Fruit fly (Drosophila melanogaster) Kc167 (cell line): Measurements from ENCODE around the gene Hs3st-B.

ENCODE experiments used
- Myc ChIP-seq: fragments of >200 bp; optimal IDR thresholded peaks from 2 replicates; lab custom pipeline; 2017; ENCODE audit warnings: missing external identifiers
- Sin3A ChIP-seq: fragments of >200 bp; optimal IDR thresholded peaks from 2 replicates; lab custom pipeline; 2018; ENCODE audit warnings: missing external identifiers
- h ChIP-seq: fragments of >200 bp; optimal IDR thresholded peaks from 3 replicates; lab custom pipeline; 2018; ENCODE audit warnings: missing external identifiers
- insv ChIP-seq: fragments of >200 bp; optimal IDR thresholded peaks from 3 replicates; lab custom pipeline; 2018; ENCODE audit warnings: missing external identifiers
- psq ChIP-seq: fragments of >200 bp; optimal IDR thresholded peaks from 2 replicates; lab custom pipeline; 2017; ENCODE audit warnings: missing external identifiers
- ttk ChIP-seq: sonication (Bioruptor generic); optimal IDR thresholded peaks from 2 replicates; lab custom pipeline; 2017; ENCODE audit warnings: missing external identifiers

The Hs3st-B gene

DNA sequence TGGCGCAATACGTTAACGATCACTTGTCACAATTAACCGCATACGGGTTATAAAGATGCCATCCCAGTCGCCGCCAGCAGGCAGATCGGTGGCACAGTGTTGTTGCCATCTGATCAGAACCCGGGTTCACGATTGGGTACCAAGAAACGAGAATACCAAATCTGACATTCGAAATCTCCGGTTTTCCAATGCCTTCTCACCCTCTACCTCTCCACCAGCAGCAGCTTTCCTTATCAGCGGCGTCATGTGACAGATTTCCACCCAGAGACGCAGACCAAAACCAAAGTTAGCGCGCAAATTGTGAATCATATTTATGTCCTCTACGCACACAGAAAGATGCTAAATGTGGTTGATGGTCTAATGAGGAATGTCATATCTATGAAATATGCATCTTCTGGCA, 9.8 kb upstream of the Hs3st-B start:
- TF ChIP-seq h (lab: Kevin White, UChicago) = no peak
- TF ChIP-seq psq = no peak
- TF ChIP-seq insv (lab: Kevin White, UChicago) = no peak
- no peak for TF ChIP-seq Sin3A
- no peak for TF ChIP-seq ttk (lab: Kevin White, UChicago)
- no peak for TF ChIP-seq Myc (lab: Kevin White, UChicago)

DNA sequence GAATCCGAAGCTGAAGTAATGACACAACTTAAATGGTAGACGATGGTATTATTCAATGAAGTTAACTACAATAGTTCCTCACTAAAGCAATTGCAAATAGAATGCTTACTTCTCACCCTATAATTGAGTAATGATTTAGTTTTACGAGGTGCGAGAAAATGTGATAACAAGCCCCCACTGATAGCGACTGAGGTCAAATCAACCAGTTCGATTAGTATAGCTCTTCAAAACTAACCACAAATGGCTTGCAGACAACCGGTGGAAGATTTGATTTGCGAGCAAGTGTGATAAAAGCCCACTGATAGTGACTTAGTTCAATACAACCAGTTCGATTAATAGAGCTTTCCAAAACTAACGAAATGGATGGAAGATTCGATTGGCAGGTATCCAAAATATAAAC, 9.1 kb upstream of the Hs3st-B start:
- TF ChIP-seq Myc (lab: Kevin White, UChicago) (no peak), Sin3A (no peak), h (lab: Kevin White, UChicago) (no peak), ttk (lab: Kevin White, UChicago) (no peak), insv (lab: Kevin White, UChicago) (no peak), psq (no peak)

DNA sequence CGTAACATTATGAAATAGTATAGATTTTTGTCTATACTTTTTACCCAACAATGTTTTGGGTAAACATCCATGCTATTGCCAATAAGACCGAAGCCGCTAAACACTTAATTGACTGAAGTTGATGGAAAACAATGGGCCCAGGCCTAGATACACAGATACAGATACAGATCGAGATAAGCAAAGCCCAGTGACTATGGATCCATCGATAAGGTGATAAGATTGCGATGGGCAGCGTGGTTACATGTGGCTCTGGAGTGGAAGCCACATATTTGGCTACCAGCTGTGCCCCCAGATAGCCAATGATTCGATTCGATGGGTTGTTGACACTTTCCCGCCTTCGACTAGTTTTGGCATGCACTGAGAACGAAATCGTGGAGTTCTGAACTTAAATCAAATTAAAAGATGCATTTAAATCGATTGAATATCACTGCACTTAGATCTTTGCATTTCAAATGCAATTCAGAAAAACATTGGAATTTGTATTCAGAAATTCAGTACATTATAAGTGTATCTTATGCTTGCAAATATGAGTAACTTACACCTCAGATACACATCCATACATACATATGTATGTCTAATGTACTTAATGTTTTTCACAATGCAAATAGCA, 8.1 kb upstream of the Hs3st-B start:
- TF ChIP-seq Sin3A = no peak
- TF ChIP-seq insv (lab: Kevin White, UChicago) = no peak
- no peak for TF ChIP-seq Myc (lab: Kevin White, UChicago)
- TF ChIP-seq ttk (lab: Kevin White, UChicago) = no peak
- TF ChIP-seq h (lab: Kevin White, UChicago) = no peak
- TF ChIP-seq psq = no peak

DNA sequence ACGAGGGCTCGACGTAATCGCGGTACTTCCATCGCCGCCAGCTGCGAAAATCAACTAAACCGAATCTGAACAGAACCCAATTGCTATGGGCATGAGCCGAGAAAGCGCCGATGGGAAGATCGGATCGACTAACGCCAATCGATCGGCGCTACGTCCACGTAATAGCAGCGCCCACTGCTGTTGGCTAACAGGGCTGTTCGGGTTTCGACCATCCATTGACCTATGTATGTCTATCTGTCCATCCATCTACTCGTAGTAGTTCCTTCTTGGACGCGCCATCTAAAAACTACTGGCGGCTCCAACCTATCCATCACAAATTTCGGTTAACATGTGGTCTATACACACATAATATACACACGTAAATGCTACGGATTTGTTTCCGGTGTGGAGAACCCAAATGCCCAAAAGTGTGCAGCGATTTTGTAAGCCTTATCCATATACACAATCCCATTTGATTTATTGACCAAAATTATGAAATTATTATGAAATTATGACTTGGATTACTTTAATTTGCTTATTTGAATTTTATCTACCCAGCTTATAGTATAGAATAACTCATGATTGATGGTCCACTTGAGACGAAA, 6.6 kb upstream of the Hs3st-B start, which contains the start of gene CG14196:
TSS of gene CG14196 (minus strand) at position 51 of the 584 bp plus-strand sequence.
- TF ChIP-seq ttk (lab: Kevin White, UChicago) (no peak), Myc (lab: Kevin White, UChicago) (no peak), Sin3A (no peak), h (lab: Kevin White, UChicago) (no peak), insv (lab: Kevin White, UChicago) (no peak), psq (no peak)

DNA sequence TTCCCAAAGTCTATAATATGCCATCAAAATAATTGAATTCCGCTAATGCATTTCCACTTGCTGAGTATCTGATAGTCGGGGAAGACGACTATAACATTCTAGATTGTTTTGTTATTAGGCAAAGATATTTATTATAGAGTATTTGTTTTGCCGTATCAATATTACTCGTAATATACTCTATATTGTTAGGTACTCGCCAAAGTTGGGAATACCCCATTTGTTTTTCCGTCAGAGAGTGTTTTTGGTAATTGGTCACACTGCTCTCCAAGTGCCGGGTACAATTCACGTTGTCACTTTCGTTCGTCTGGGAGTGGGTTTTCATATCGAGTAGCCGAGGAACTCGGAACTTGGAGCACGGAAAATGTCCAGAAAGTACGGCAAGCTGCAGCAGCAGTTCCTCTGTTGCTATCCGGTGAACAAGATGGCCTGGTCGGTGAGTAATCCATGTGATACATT, 5.0 kb upstream of the Hs3st-B start, which contains the start of gene CG7889:
TSS of gene CG7889 (plus strand) at position 253 of the 456 bp plus-strand sequence.
- TF ChIP-seq h (lab: Kevin White, UChicago) = no peak
- TF ChIP-seq psq = no peak
- TF ChIP-seq Myc (lab: Kevin White, UChicago) = no peak
- TF ChIP-seq Sin3A = no peak
- TF ChIP-seq insv (lab: Kevin White, UChicago) = no peak
- no peak for TF ChIP-seq ttk (lab: Kevin White, UChicago)

DNA sequence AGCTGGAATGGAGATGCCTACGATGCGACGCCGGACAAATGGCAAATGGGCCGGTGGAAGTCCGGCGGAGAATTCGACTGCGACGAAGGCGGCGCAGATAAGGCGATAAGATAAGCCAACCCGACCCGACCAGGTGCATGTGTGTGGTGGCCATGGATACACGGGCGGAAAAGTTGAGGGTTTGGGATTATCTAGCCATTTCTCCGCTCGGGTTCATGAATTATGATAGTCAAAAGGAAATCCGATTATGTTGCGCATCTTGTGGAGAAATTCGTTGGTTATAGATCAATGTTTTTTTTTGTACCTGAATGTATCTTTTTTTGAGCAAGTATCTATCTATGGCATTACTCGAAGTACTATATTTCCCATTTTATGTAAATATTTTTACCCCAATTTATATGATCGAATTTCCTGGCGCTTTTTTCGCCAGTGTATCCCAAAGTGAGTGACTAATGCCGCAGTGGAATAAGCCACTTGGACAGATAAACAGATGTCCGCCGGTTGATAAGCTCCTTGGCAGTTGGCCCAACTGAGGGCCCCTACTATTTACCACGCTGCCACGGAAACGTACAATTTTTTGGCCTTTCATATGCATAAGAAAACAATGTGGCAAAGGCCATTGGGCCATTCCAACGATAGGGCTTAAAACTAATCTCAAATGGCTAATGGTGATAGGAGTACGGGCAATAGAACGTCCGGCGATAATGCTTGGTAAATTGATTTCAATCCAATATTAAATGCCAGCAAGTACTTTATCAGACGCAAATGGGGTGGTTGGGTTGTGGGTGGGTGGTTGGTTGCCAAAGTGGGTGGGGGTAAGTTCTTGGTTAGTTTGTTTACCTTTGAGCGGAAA, 1.0 kb upstream of the Hs3st-B start, which contains the start of gene CG7992:
TSS of gene CG7992 (minus strand) at position 51 of the 853 bp plus-strand sequence.
- TF ChIP-seq ttk (lab: Kevin White, UChicago) = no peak
- TF ChIP-seq psq = no peak
- TF ChIP-seq insv (lab: Kevin White, UChicago) = no peak
- no peak for TF ChIP-seq h (lab: Kevin White, UChicago)
- TF ChIP-seq Myc (lab: Kevin White, UChicago) = no peak
- TF ChIP-seq Sin3A = no peak

DNA sequence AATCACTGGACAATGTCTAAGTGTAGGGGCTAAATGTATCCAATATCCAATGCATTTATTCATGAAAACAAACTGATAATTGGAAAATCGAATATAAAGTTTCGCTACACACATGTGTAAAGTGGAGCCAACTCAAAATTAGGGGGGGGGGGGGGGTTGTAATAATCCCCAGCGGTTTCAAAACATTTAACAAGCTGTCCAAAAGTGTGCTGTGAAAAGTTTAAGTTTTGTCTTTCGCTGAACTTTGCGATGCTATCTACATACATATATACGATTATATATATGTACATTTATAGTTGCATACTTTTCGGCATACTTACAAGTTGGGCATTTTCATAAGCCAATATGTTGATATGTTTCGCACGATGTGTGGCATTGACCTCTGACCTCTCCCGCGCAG, 900 bp downstream of the Hs3st-B start:
- TF ChIP-seq psq (no peak), Sin3A (no peak), Myc (lab: Kevin White, UChicago) (no peak), insv (lab: Kevin White, UChicago) (no peak), ttk (lab: Kevin White, UChicago) (no peak), h (lab: Kevin White, UChicago) (no peak)

DNA sequence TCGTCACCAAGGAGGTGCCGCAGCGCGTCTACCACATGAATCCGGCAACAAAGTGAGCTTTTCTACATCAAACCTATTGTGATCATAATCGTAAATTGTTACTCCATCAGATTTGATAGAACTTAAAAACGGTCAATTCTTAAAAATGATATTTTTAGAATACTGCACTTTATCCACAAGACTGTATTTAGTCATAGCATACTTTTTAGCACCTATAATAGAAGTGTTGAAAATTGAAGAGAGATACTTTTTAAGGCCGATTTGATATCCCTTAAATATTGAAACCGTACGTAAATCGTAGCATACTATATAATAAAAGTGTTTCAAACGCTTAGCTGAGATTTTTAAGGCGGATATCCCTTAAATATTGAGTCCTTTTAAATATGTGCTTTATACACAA, 1.7 kb downstream of the Hs3st-B start:
- TF ChIP-seq h (lab: Kevin White, UChicago) (no peak), ttk (lab: Kevin White, UChicago) (no peak), Myc (lab: Kevin White, UChicago) (no peak), psq (no peak), Sin3A (no peak), insv (lab: Kevin White, UChicago) (no peak)

DNA sequence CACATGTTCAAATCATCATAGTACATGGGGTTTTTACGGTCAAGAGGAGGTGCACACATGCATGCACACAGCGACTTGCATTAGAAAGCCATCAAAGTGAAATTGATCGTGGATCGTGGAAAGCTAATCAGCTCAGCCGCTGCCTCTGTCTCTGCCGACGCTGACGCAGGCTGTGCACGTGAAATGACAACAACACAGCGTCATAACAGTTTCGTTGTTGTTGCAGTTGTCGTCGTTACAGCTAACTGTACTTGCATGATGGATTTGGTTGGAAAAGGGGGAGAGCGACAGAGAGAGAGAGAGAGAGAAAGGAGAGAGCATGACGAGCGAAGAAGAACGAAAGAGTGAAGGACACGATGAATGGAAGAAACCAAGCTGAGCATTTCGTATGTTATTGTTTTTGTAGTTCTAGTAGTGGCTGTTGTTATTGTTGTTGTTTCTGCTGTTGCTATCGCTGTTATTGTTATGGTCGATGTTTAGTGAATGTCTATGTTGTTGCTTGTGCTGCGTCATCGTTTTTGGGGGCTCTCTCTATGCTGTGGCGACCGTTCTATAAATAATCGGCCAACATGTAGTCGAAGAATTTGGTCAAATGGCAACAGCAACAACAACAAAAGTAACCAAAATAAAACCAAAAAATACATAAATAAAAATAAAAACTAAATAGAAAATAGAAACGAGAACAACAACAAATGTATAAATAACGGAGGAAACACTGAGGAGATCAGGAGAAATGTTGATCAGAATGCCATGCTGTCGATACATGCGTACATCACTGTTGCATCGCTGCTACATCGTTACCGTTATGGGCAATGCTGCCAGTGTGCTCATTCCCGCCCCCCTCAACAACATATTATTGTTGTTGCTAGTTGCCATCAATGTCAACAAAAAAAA, 11.6 kb downstream of the Hs3st-B start:
- TF ChIP-seq psq (no peak), insv (lab: Kevin White, UChicago) (no peak), ttk (lab: Kevin White, UChicago) (no peak), h (lab: Kevin White, UChicago) (no peak), Myc (lab: Kevin White, UChicago) (no peak), Sin3A (no peak)

DNA sequence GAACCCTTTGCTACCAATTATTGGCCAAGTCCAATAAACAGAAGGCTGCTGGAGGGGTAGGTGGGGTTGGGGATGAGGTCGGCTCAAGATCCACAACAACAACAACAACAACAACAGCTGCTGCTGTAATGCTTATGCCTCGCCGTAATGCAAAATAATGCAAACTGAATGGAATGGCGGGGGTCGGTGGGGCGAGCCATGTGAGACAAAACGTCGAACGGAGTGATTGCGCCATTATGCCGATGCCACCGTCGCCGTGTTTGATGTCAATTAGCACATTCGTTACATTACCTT, 12.2 kb downstream of the Hs3st-B start:
- TF ChIP-seq psq (no peak), Myc (lab: Kevin White, UChicago) (no peak), ttk (lab: Kevin White, UChicago) (no peak), h (lab: Kevin White, UChicago) (no peak), Sin3A (no peak)

DNA sequence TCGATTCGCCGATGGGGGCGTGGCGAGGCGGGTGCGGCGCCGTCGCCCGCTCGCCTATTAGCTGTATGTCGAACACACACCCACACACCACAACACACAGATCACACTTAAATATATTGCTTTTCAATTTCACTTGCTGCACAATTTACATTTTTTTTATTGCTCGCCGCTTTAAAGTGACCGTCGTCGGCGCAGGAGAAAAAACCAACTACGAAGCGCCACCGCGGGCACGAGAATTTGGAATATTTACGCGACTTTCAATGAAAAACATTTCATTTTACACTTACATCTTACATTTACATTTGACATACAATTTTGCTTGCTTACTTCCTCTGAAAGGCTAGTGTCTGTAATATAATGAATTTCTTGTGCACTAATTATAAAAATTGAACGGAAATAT, 12.6 kb downstream of the Hs3st-B start, which contains the start of gene rictor:
TSS of gene rictor (minus strand) at position 170 of the 400 bp plus-strand sequence.
- TF ChIP-seq ttk (lab: Kevin White, UChicago) = no peak
- TF ChIP-seq h (lab: Kevin White, UChicago) = no peak
- TF ChIP-seq psq = no peak
- no peak for TF ChIP-seq Myc (lab: Kevin White, UChicago)
- TF ChIP-seq Sin3A = no peak
- no peak for TF ChIP-seq insv (lab: Kevin White, UChicago)
